Worm (Caenorhabditis elegans) whole organism, L3 larva: ENCODE data around the gene ZK105.11.

ENCODE experiments used
- fkh-10 ChIP-seq: sonication (generic microtip); optimal IDR thresholded peaks from 2 replicates; lab custom pipeline; 2017; ENCODE audit warnings: missing biosample characterization, missing genetic modification reagents, missing genetic modification characterization
- nhr-12 ChIP-seq: fragments of 150-350 bp; optimal IDR thresholded peaks from 2 replicates; lab custom pipeline; 2014; ENCODE audit warnings: missing biosample characterization, missing genetic modification characterization
- pqm-1 ChIP-seq: fragments of 150-350 bp; optimal IDR thresholded peaks from 2 replicates; lab custom pipeline; 2017; ENCODE audit warnings: missing biosample characterization, missing genetic modification characterization, inconsistent platforms

DNA sequence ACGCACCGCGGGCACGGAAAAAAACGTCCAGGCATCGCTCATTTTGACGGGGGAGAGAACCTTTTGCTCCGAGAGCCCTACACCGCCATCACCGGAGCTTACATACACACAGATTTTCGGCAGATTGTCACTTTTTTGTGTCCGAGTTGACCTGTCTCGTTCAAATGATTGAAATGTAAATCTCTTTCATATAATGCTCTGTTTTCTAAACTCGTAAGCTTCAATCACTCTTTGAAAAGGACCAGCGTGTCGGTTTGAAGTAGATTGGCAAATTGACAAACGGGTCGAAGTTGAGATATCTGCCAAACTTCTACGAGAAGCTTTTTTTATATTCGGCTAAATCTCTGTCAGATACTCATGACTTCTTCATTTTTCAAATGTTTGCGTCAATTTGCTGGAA is 38.7 kb upstream of the ZK105.11 start:
- TF ChIP-seq fkh-10 (GFP tag; lab: Kevin White, UChicago) (no peak), pqm-1 (tag; lab: Kevin White, UChicago) (no peak), nhr-12 (tag; lab: Kevin White, UChicago) (no peak)
